Worm (Caenorhabditis elegans) whole organism, L2 larva: ENCODE data around the gene ani-3.

Source experiments
- F13H6.1 ChIP-seq: sonication (generic microtip); optimal IDR thresholded peaks from 2 replicates; lab custom pipeline; 2016; ENCODE audit warnings: missing genetic modification characterization, missing compliant biosample characterization
- aly-2 ChIP-seq: fragments of 150-350 bp; optimal IDR thresholded peaks from 2 replicates; lab custom pipeline; 2014; ENCODE audit warnings: missing biosample characterization, missing genetic modification characterization
- ama-1 ChIP-seq: fragments of 150-350 bp; optimal IDR thresholded peaks from 2 replicates; lab custom pipeline; 2018; ENCODE audit warnings: inconsistent platforms
- ceh-16 ChIP-seq: fragments of 150-350 bp; optimal IDR thresholded peaks from 2 replicates; lab custom pipeline; 2014; ENCODE audit warnings: missing biosample characterization, missing genetic modification characterization
- ceh-82 ChIP-seq: fragments of 150-350 bp; optimal IDR thresholded peaks from 2 replicates; lab custom pipeline; 2014; ENCODE audit warnings: missing biosample characterization, missing genetic modification characterization
- dmd-4 ChIP-seq: sonication (generic microtip); optimal IDR thresholded peaks from 2 replicates; lab custom pipeline; 2017; ENCODE audit warnings: missing biosample characterization, missing genetic modification characterization
- lin-11 ChIP-seq: fragments of 150-350 bp; sonication (generic microtip); optimal IDR thresholded peaks from 2 replicates; lab custom pipeline; 2014; ENCODE audit warnings: missing biosample characterization, missing genetic modification characterization, inconsistent platforms, mixed read lengths
- lin-13 ChIP-seq: fragments of 150-350 bp; optimal IDR thresholded peaks from 2 replicates; lab custom pipeline; 2014; ENCODE audit warnings: missing biosample characterization, missing genetic modification reagents, missing genetic modification characterization
- nhr-21 ChIP-seq: fragments of 150-350 bp; optimal IDR thresholded peaks from 2 replicates; lab custom pipeline; 2014; ENCODE audit warnings: missing biosample characterization, missing genetic modification characterization
- nhr-25 ChIP-seq: fragments of 150-350 bp; sonication (generic microtip); optimal IDR thresholded peaks from 3 replicates; lab custom pipeline; 2014; ENCODE audit warnings: missing biosample characterization, missing genetic modification characterization
- sma-3 ChIP-seq: sonication (generic microtip); optimal IDR thresholded peaks from 2 replicates; lab custom pipeline; 2016; ENCODE audit warnings: missing genetic modification reagents, missing genetic modification characterization, missing compliant biosample characterization
- ztf-11 ChIP-seq: sonication (generic microtip); optimal IDR thresholded peaks from 2 replicates; lab custom pipeline; 2017; ENCODE audit warnings: missing biosample characterization, missing genetic modification characterization

- TF ChIP-seq ztf-11 (no peak), aly-2 (tag; lab: Kevin White, UChicago) (no peak), ceh-82 (tag; lab: Kevin White, UChicago) (no peak), nhr-21 (tag; lab: Kevin White, UChicago) (no peak), sma-3 (no peak), ama-1 (no peak), dmd-4 (tag; lab: Kevin White, UChicago) (no peak), ceh-16 (tag; lab: Kevin White, UChicago) (no peak), lin-11 (tag; lab: Kevin White, UChicago) (no peak), lin-13 (GFP tag; lab: Kevin White, UChicago) (no peak), nhr-25 (tag; lab: Kevin White, UChicago) (no peak), F13H6.1 (tag; lab: Kevin White, UChicago) (no peak)
Observed at ce11 chrV:19669959-19670358, 27.6 kb upstream of the ani-3 start, which contains the start of gene Y43F8C.11.
